Fruit fly (Drosophila melanogaster) whole organism, embryonic: ENCODE results near the gene eIF4E5.

ENCODE experiments used
- ATbp ChIP-seq: fragments of 200-800 bp; sonication (Bioruptor generic); optimal IDR thresholded peaks from 2 replicates; lab custom pipeline; 2017; ENCODE audit warnings: missing biosample characterization, mild to moderate bottlenecking, missing genetic modification characterization, missing genetic modification reagents
- Atf6 ChIP-seq: fragments of 200-800 bp; sonication (Bioruptor generic); IDR thresholded peaks from 2 replicates; pipeline ENCODE4 v1.3.6; 2022; ENCODE audit warnings: missing biosample characterization, missing genetic modification characterization
- Awh ChIP-seq: fragments of 200-800 bp; sonication (Bioruptor generic); IDR thresholded peaks from 2 replicates; pipeline ENCODE4, ENCODE4 v1.3.6; 2022; ENCODE audit warnings: missing biosample characterization, missing genetic modification characterization
- BtbVII ChIP-seq: fragments of 200-800 bp; sonication (Bioruptor generic); optimal IDR thresholded peaks from 3 replicates; lab custom pipeline; 2017; ENCODE audit warnings: missing biosample characterization, mild to moderate bottlenecking, missing genetic modification characterization
- CG10543 ChIP-seq: fragments of 200-800 bp; sonication (Bioruptor generic); optimal IDR thresholded peaks from 3 replicates; lab custom pipeline; 2017; ENCODE audit warnings: missing biosample characterization, mild to moderate bottlenecking, missing genetic modification characterization, moderate library complexity
- CG12104 ChIP-seq: fragments of 200-800 bp; sonication (Bioruptor generic); optimal IDR thresholded peaks from 3 replicates; lab custom pipeline; 2016; ENCODE audit warnings: missing biosample characterization, missing genetic modification characterization
- CG12219 ChIP-seq: fragments of 200-800 bp; sonication (Bioruptor generic); optimal IDR thresholded peaks from 3 replicates; lab custom pipeline; 2018; ENCODE audit warnings: missing biosample characterization, mild to moderate bottlenecking, missing genetic modification characterization
- CG1233 ChIP-seq: fragments of 200-800 bp; sonication (Bioruptor generic); optimal IDR thresholded peaks from 4 replicates; lab custom pipeline; 2018; ENCODE audit warnings: missing biosample characterization, mild to moderate bottlenecking, missing genetic modification characterization
- CG12769 ChIP-seq: fragments of 200-800 bp; sonication (Bioruptor generic); optimal IDR thresholded peaks from 2 replicates; lab custom pipeline; 2019; ENCODE audit warnings: missing biosample characterization, mild to moderate bottlenecking, missing genetic modification characterization, moderate library complexity
- CG14710 ChIP-seq: fragments of 200-800 bp; sonication (Bioruptor generic); optimal IDR thresholded peaks from 3 replicates; lab custom pipeline; 2019; ENCODE audit warnings: missing biosample characterization, mild to moderate bottlenecking, missing genetic modification characterization, moderate library complexity
- CG15479 ChIP-seq: fragments of 200-800 bp; sonication (Bioruptor generic); optimal IDR thresholded peaks from 3 replicates; lab custom pipeline; 2019; ENCODE audit warnings: missing biosample characterization, mild to moderate bottlenecking, missing genetic modification characterization, moderate library complexity
- CG15601 ChIP-seq: fragments of 200-800 bp; sonication (Bioruptor generic); optimal IDR thresholded peaks from 3 replicates; lab custom pipeline; 2019; ENCODE audit warnings: missing biosample characterization, mild to moderate bottlenecking, missing genetic modification characterization, moderate library complexity
- CG2116 ChIP-seq: fragments of 200-800 bp; sonication (Bioruptor generic); optimal IDR thresholded peaks from 3 replicates; lab custom pipeline; 2018; ENCODE audit warnings: missing biosample characterization, mild to moderate bottlenecking, missing genetic modification characterization
- CG2202 ChIP-seq: fragments of 200-800 bp; sonication (Bioruptor generic); optimal IDR thresholded peaks from 2 replicates; lab custom pipeline; 2018; ENCODE audit warnings: missing biosample characterization, mild to moderate bottlenecking, missing genetic modification characterization
- CG32532 ChIP-seq: fragments of 200-800 bp; sonication (Bioruptor generic); IDR thresholded peaks from 2 replicates; pipeline ENCODE4 v1.3.6; 2022; ENCODE audit warnings: missing biosample characterization, missing genetic modification characterization
- CG33557 ChIP-seq: fragments of 200-800 bp; sonication (Bioruptor generic); optimal IDR thresholded peaks from 2 replicates; lab custom pipeline; 2019; ENCODE audit warnings: missing biosample characterization, mild to moderate bottlenecking, missing genetic modification characterization, moderate library complexity
- CG3407 ChIP-seq: fragments of 200-800 bp; sonication (Bioruptor generic); optimal IDR thresholded peaks from 2 replicates; lab custom pipeline; 2018; ENCODE audit warnings: missing biosample characterization, mild to moderate bottlenecking, missing genetic modification characterization
- CG34376 ChIP-seq: fragments of 200-800 bp; sonication (Bioruptor generic); optimal IDR thresholded peaks from 2 replicates; lab custom pipeline; 2018; ENCODE audit warnings: missing biosample characterization, mild to moderate bottlenecking, missing genetic modification characterization
- CG6175 ChIP-seq: fragments of 200-800 bp; sonication (Bioruptor generic); IDR thresholded peaks from 3 replicates; pipeline ENCODE4 v1.3.6; 2022; ENCODE audit warnings: missing biosample characterization, missing genetic modification characterization
- CG7786 ChIP-seq: fragments of 200-800 bp; sonication (Bioruptor generic); optimal IDR thresholded peaks from 2 replicates; lab custom pipeline; 2016; ENCODE audit warnings: missing biosample characterization, missing genetic modification characterization
- CHES-1-like ChIP-seq: fragments of 200-800 bp; sonication (Bioruptor generic); optimal IDR thresholded peaks from 2 replicates; lab custom pipeline; 2016; ENCODE audit warnings: missing biosample characterization, missing genetic modification characterization
- Hr78 ChIP-seq, 2 experiments: fragments of 200-800 bp in 1 of 2; fragments of >200 bp in 1 of 2; sonication (Bioruptor generic) in 1 of 2; optimal IDR thresholded peaks; 2 replicates each; lab custom pipeline; 2017 to 2019; ENCODE audit warnings: missing biosample characterization in 2 of 2, missing genetic modification characterization in 2 of 2, mild to moderate bottlenecking in 1 of 2, moderate library complexity in 1 of 2
- Kr ChIP-seq: fragments of 200-800 bp; sonication (Bioruptor generic); optimal IDR thresholded peaks from 2 replicates; lab custom pipeline; 2017; ENCODE audit warnings: missing biosample characterization, mild to moderate bottlenecking, missing genetic modification characterization
- Med ChIP-seq: fragments of 200-800 bp; sonication (Bioruptor generic); peaks from one replicate; lab custom pipeline; 2016; ENCODE audit warnings: missing biosample characterization, missing genetic modification characterization, mild to moderate bottlenecking, inconsistent platforms, moderate library complexity
- NC2α ChIP-seq: fragments of 200-800 bp; sonication (Bioruptor generic); optimal IDR thresholded peaks from 2 replicates; lab custom pipeline; 2016; ENCODE audit warnings: missing biosample characterization, missing genetic modification characterization
- Opbp ChIP-seq: fragments of 200-800 bp; sonication (Bioruptor generic); IDR thresholded peaks from 3 replicates; pipeline ENCODE4 v1.3.6; 2022; ENCODE audit warnings: missing biosample characterization, missing genetic modification characterization; ENCODE audit not compliant: partially characterized antibody
- Pdp1 ChIP-seq, 2 experiments: fragments of 200-800 bp; sonication (Bioruptor generic); optimal IDR thresholded peaks; 3 replicates each; lab custom pipeline; 2016; ENCODE audit warnings: missing biosample characterization in 2 of 2, missing genetic modification characterization in 2 of 2, mild to moderate bottlenecking in 1 of 2, moderate library complexity in 1 of 2
- Sox100B ChIP-seq: fragments of 200-800 bp; sonication (Bioruptor generic); optimal IDR thresholded peaks from 3 replicates; lab custom pipeline; 2018; ENCODE audit warnings: missing biosample characterization, mild to moderate bottlenecking, missing genetic modification characterization
- ara ChIP-seq: fragments of 200-800 bp; sonication (Bioruptor generic); IDR thresholded peaks from 2 replicates; pipeline ENCODE4 v1.3.6; 2022; ENCODE audit warnings: missing biosample characterization, missing genetic modification characterization
- ash1 ChIP-seq: fragments of 200-800 bp; sonication (Bioruptor generic); optimal IDR thresholded peaks from 2 replicates; lab custom pipeline; 2018; ENCODE audit warnings: missing biosample characterization, mild to moderate bottlenecking, missing genetic modification characterization
- cg ChIP-seq: fragments of 200-800 bp; sonication (Bioruptor generic); optimal IDR thresholded peaks from 3 replicates; lab custom pipeline; 2019; ENCODE audit warnings: missing biosample characterization, mild to moderate bottlenecking, missing genetic modification characterization, moderate library complexity
- chinmo ChIP-seq: fragments of 200-800 bp; sonication (Bioruptor generic); IDR thresholded peaks from 4 replicates; pipeline ENCODE4 v1.3.6; 2022; ENCODE audit warnings: missing biosample characterization, missing genetic modification characterization; ENCODE audit not compliant: partially characterized antibody
- dmrt11E ChIP-seq: fragments of 200-800 bp; sonication (Bioruptor generic); optimal IDR thresholded peaks from 3 replicates; lab custom pipeline; 2018; ENCODE audit warnings: missing biosample characterization, mild to moderate bottlenecking, missing genetic modification characterization, moderate library complexity
- exex ChIP-seq: fragments of 200-800 bp; sonication (Bioruptor generic); optimal IDR thresholded peaks from 4 replicates; lab custom pipeline; 2018; ENCODE audit warnings: missing biosample characterization, mild to moderate bottlenecking, missing genetic modification characterization, moderate library complexity
- fd64A ChIP-seq: fragments of 200-800 bp; sonication (Bioruptor generic); optimal IDR thresholded peaks from 3 replicates; lab custom pipeline; 2018; ENCODE audit warnings: missing biosample characterization, mild to moderate bottlenecking, missing genetic modification characterization
- grn ChIP-seq: fragments of 200-800 bp; sonication (Bioruptor generic); optimal IDR thresholded peaks from 3 replicates; lab custom pipeline; 2017; ENCODE audit warnings: missing biosample characterization, missing genetic modification characterization
- kni ChIP-seq: fragments of 200-800 bp; sonication (Bioruptor generic); optimal IDR thresholded peaks from 3 replicates; lab custom pipeline; 2017; ENCODE audit warnings: mild to moderate bottlenecking, missing biosample characterization, missing genetic modification reagents, missing genetic modification characterization
- nau ChIP-seq: fragments of 200-800 bp; sonication (Bioruptor generic); optimal IDR thresholded peaks from 3 replicates; lab custom pipeline; 2017; ENCODE audit warnings: missing biosample characterization, mild to moderate bottlenecking, missing genetic modification characterization, missing genetic modification reagents
- row ChIP-seq: fragments of 200-800 bp; sonication (Bioruptor generic); IDR thresholded peaks from 3 replicates; pipeline ENCODE4 v1.3.6; 2022; ENCODE audit warnings: missing biosample characterization, missing genetic modification characterization
- sc ChIP-seq, 3 experiments: fragments of >200 bp in 2 of 3; fragments of 200-800 bp in 1 of 3; sonication (Bioruptor generic) in 1 of 3; optimal IDR thresholded peaks; 2 replicates in 2 of 3; 3 replicates in 1 of 3; lab custom pipeline; 2017; ENCODE audit warnings: mild to moderate bottlenecking in 1 of 3, missing biosample characterization in 1 of 3, missing genetic modification characterization in 1 of 3, missing genetic modification reagents in 1 of 3
- sd ChIP-seq: fragments of 200-800 bp; sonication (Bioruptor generic); optimal IDR thresholded peaks from 3 replicates; lab custom pipeline; 2018; ENCODE audit warnings: missing biosample characterization, mild to moderate bottlenecking, missing genetic modification characterization, moderate library complexity
- sens ChIP-seq: fragments of 200-800 bp; sonication (Bioruptor generic); peaks from one replicate; lab custom pipeline; 2016; ENCODE audit warnings: missing biosample characterization, missing genetic modification characterization
- seq ChIP-seq: fragments of 200-800 bp; sonication (Bioruptor generic); IDR thresholded peaks from 2 replicates; pipeline ENCODE4 v1.3.6; 2022; ENCODE audit warnings: missing biosample characterization, missing genetic modification characterization
- sug ChIP-seq: fragments of 200-800 bp; optimal IDR thresholded peaks from 2 replicates; lab custom pipeline; 2019; ENCODE audit warnings: missing biosample characterization, mild to moderate bottlenecking, missing genetic modification characterization, moderate library complexity
- tll ChIP-seq, 2 experiments: fragments of 200-800 bp in 1 of 2; fragments of >200 bp in 1 of 2; sonication (Bioruptor generic) in 1 of 2; optimal IDR thresholded peaks; 2 replicates each; lab custom pipeline; 2017 to 2019; ENCODE audit warnings: missing biosample characterization in 2 of 2, missing genetic modification characterization in 2 of 2, mild to moderate bottlenecking in 1 of 2, moderate library complexity in 1 of 2
- wek ChIP-seq: fragments of 200-800 bp; sonication (Bioruptor generic); optimal IDR thresholded peaks from 3 replicates; lab custom pipeline; 2018; ENCODE audit warnings: missing biosample characterization, mild to moderate bottlenecking, missing genetic modification characterization, moderate library complexity

Gene eIF4E5

DNA sequence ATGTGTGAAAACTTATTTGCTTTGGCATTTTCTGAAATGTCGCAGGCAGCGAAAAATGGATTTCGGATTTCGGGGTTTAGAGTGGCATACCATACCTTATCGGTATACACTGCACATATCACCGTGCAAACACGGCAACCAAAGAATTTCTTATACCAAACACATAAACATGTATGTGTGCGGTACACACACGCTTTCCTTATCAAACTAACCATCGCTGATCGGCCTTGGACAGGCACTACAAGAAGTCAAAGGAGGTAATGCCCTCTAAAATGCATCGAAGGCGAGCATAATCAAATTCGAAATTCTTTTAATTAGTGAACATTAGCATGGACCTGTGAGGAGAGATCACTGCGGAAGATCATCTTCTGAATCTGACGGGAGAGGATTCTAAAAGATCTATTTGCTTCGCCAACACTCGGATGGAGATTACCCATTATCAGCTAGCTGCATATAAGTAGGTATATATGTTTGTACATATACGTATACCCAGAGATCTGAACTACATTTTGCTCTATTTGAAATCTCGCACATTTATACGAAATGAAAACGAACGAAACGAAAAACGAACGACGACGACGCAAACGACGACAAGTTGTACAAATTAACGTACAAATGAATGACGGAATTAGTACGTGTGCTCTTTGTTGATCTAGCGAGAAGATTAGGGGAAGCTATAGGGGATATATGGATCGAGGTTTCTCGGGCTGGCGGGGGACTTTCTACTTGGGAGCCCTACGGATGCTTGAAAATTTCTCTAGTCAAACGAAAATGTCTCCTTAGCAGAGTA is 36.2 kb upstream of the eIF4E5 start:
- TF ChIP-seq CG2116 (GFP tag; lab: Kevin White, UChicago) (peak; percentile 26), NC2α (GFP tag; lab: Kevin White, UChicago) (peak; percentile 7), sens (GFP tag; lab: Kevin White, UChicago) (peak; percentile 28), fd64A (GFP tag; lab: Kevin White, UChicago) (peak; percentile 31), CG15601 (peak; percentile 13), CG12769 (peak; percentile 34), CG7786 (GFP tag; lab: Kevin White, UChicago) (no peak), CG1233 (GFP tag; lab: Kevin White, UChicago) (peak; percentile 14), CG14710 (tag; lab: Kevin White, UChicago) (peak; percentile 4), CG2202 (no peak), dmrt11E (tag; lab: Kevin White, UChicago) (peak; percentile 33), cg (GFP tag; lab: Kevin White, UChicago) (peak; percentile 62), Awh (GFP tag; lab: Robert Waterston, UW) (0 out of 2 replicates have a peak, but pooled peaks have one; percentile 14), Sox100B (GFP tag; lab: Kevin White, UChicago) (peak; percentile 27), Hr78 (GFP tag; optimal IDR thresholded peaks at IDR 0.05; lab: Kevin White, UChicago) (peak in 1 of 2 experiments; percentile 48), Opbp (GFP tag; lab: Robert Waterston, UW) (no peak), ash1 (GFP tag; lab: Kevin White, UChicago) (no peak), CG3407 (GFP tag; lab: Kevin White, UChicago) (no peak), kni (GFP tag; lab: Kevin White, UChicago) (peak; percentile 22), row (GFP tag; lab: Robert Waterston, UW) (0 out of 3 replicates have a peak, but pooled peaks have one; percentile 10), tll (GFP tag; optimal IDR thresholded peaks at IDR 0.05; lab: Kevin White, UChicago) (peak in 1 of 2 experiments; percentile 66), Med (peak; percentile 68), Kr (GFP tag; lab: Kevin White, UChicago) (peak; percentile 27), sd (peak; percentile 77), exex (tag; lab: Kevin White, UChicago) (peak; percentile 22), CG6175 (GFP tag; lab: Robert Waterston, UW) (0 out of 3 replicates have a peak, but pooled peaks have one; percentile 11), Pdp1 (GFP tag; optimal IDR thresholded peaks at IDR 0.05; lab: Kevin White, UChicago) (peak in 1 of 2 experiments; percentile 42), CG12104 (GFP tag; lab: Kevin White, UChicago) (no peak), sug (peak; percentile 60), CG10543 (GFP tag; lab: Kevin White, UChicago) (peak; percentile 39), ara (peak; percentile 44; the same call in 1 of the 2 replicates), ATbp (peak; percentile 7), grn (GFP tag; lab: Kevin White, UChicago) (peak; percentile 66), seq (GFP tag; lab: Robert Waterston, UW) (peak; percentile 26; the same call in 1 of the 2 replicates), CG15479 (GFP tag; lab: Kevin White, UChicago) (peak; percentile 72), CG32532 (GFP tag; lab: Robert Waterston, UW) (0 out of 2 replicates have a peak, but pooled peaks have one; percentile 10), BtbVII (GFP tag; lab: Kevin White, UChicago) (peak; percentile 37), CHES-1-like (no peak), nau (GFP tag; lab: Kevin White, UChicago) (peak; percentile 23), sc (optimal IDR thresholded peaks at IDR 0.05; lab: Kevin White, UChicago) (no peak), sc (GFP tag; optimal IDR thresholded peaks at IDR 0.05; lab: Kevin White, UChicago) (no peak), wek (GFP tag; lab: Kevin White, UChicago) (no peak), CG12219 (GFP tag; lab: Kevin White, UChicago) (no peak), chinmo (GFP tag; lab: Robert Waterston, UW) (0 out of 4 replicates have a peak, but pooled peaks have one; percentile 18), CG33557 (GFP tag; lab: Kevin White, UChicago) (peak; percentile 33), Atf6 (0 out of 2 replicates have a peak, but pooled peaks have one; percentile 9), CG34376 (GFP tag; lab: Kevin White, UChicago) (peak; percentile 42)
